Fruit fly (Drosophila melanogaster) whole organism, prepupa: ENCODE data around the gene CG34132.

Experiments
- CG32006 ChIP-seq: fragments of 200-800 bp; sonication (Bioruptor generic); optimal IDR thresholded peaks from 3 replicates; lab custom pipeline; 2017; ENCODE audit warnings: missing biosample characterization, mild to moderate bottlenecking, missing genetic modification characterization
- CG6163 ChIP-seq: fragments of 200-800 bp; sonication (Bioruptor generic); IDR thresholded peaks from 3 replicates; pipeline ENCODE4 v1.3.6; 2022; ENCODE audit warnings: missing biosample characterization, missing genetic modification characterization
- Lpt ChIP-seq: fragments of 200-800 bp; sonication (Bioruptor generic); optimal IDR thresholded peaks from 3 replicates; lab custom pipeline; 2016; ENCODE audit warnings: missing biosample characterization, missing genetic modification characterization

DNA sequence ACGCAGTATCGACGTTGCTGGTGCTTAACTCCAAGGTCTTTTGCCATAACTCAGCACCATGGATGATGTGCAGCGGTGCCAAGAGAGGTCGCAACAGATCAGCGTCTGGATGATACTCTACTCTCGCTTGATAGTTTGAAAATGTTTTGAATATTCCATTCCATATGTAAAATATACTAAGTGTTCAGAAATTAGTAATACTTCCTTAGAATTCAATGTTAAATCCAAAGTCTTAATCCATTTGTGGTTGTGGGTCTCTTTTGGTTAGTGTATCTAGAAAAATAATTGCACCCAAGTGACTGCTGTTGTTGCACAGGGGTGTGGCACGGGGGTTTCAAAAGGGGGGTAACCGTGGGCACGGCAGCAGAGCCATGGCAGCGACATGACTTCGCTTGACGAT, 13.8 kb downstream of the CG34132 start:
- TF ChIP-seq CG6163 (GFP tag; lab: Robert Waterston, UW) (peak; percentile 77), CG32006 (GFP tag; lab: Kevin White, UChicago) (peak; percentile 71), Lpt (peak; percentile 67)
